Worm (Caenorhabditis elegans) whole organism, young adult: ENCODE data around the gene slc-17.4.

ENCODE experiments used
- B0019.2 ChIP-seq: fragments of 200-800 bp; sonication (Bioruptor generic); conservative IDR thresholded peaks from 2 replicates; pipeline ENCODE4 v1.3.6; 2022; ENCODE audit warnings: missing genetic modification reagents, missing genetic modification characterization, missing compliant biosample characterization
- C06A6.2 ChIP-seq: fragments of 200-800 bp; sonication (Bioruptor generic); conservative IDR thresholded peaks from 2 replicates; pipeline ENCODE4 v1.3.6; 2022; ENCODE audit warnings: missing genetic modification characterization, missing compliant biosample characterization
- C17E4.6 ChIP-seq: fragments of 200-800 bp; sonication (Bioruptor generic); IDR thresholded peaks from 2 replicates; pipeline ENCODE4 v1.3.6; 2022; ENCODE audit warnings: missing genetic modification reagents, missing genetic modification characterization, missing compliant biosample characterization
- F33H1.4 ChIP-seq: fragments of 200-800 bp; sonication (Bioruptor generic); IDR thresholded peaks from 2 replicates; pipeline ENCODE4 v1.3.6; 2022; ENCODE audit warnings: missing genetic modification reagents, missing genetic modification characterization, missing compliant biosample characterization
- F37B4.10 ChIP-seq: fragments of 200-800 bp; sonication (Bioruptor generic); IDR thresholded peaks from 2 replicates; pipeline ENCODE4 v1.3.6; 2022; ENCODE audit warnings: missing genetic modification characterization, missing compliant biosample characterization
- F49E8.2 ChIP-seq: sonication (generic microtip); optimal IDR thresholded peaks from 3 replicates; lab custom pipeline; 2017; ENCODE audit warnings: missing genetic modification characterization, mild to moderate bottlenecking, missing compliant biosample characterization, antibody characterized with exemption, moderate library complexity; ENCODE audit not compliant: insufficient read depth
- F55B11.4 ChIP-seq: sonication (generic microtip); optimal IDR thresholded peaks from 2 replicates; lab custom pipeline; 2016; ENCODE audit warnings: missing compliant biosample characterization, missing genetic modification characterization, borderline replicate concordance; ENCODE audit not compliant: insufficient read depth
- F57A8.1 ChIP-seq: fragments of 200-800 bp; sonication (Bioruptor generic); optimal IDR thresholded peaks from 2 replicates; lab custom pipeline; 2018; ENCODE audit warnings: mild to moderate bottlenecking, missing genetic modification characterization, moderate library complexity, missing compliant biosample characterization
- Y53G8AR.9 ChIP-seq: fragments of 200-800 bp; sonication (Bioruptor generic); conservative IDR thresholded peaks from 2 replicates; pipeline ENCODE4 v1.3.6; 2022; ENCODE audit warnings: missing genetic modification reagents, missing genetic modification characterization, missing compliant biosample characterization
- akir-1 ChIP-seq: fragments of 200-800 bp; sonication (Bioruptor generic); optimal IDR thresholded peaks from 2 replicates; lab custom pipeline; 2018; ENCODE audit warnings: mild to moderate bottlenecking, missing genetic modification characterization, moderate library complexity, missing compliant biosample characterization
- ama-1 ChIP-seq, 3 experiments: fragments of 150-350 bp in 1 of 3; sonication (generic microtip) in 2 of 3; optimal IDR thresholded peaks; 2 replicates each; lab custom pipeline; 2014 to 2018; ENCODE audit warnings: missing biosample characterization in 2 of 3, missing genetic modification characterization in 2 of 3, missing genetic modification reagents in 2 of 3
- aptf-2 ChIP-seq: fragments of 200-800 bp; sonication (Bioruptor generic); conservative IDR thresholded peaks from 2 replicates; pipeline ENCODE4 v1.3.6; 2022; ENCODE audit warnings: missing genetic modification reagents, missing genetic modification characterization, missing compliant biosample characterization
- aptf-3 ChIP-seq: fragments of 200-800 bp; sonication (Bioruptor generic); IDR thresholded peaks from 2 replicates; pipeline ENCODE4 v1.3.6; 2022; ENCODE audit warnings: missing genetic modification characterization, missing compliant biosample characterization
- athp-1 ChIP-seq: sonication (generic microtip); optimal IDR thresholded peaks from 2 replicates; lab custom pipeline; 2017; ENCODE audit warnings: mild to moderate bottlenecking, missing genetic modification characterization, missing compliant biosample characterization
- attf-5 ChIP-seq: fragments of 200-800 bp; sonication (Bioruptor generic); optimal IDR thresholded peaks from 2 replicates; lab custom pipeline; 2018; ENCODE audit warnings: mild to moderate bottlenecking, missing genetic modification characterization, missing compliant biosample characterization
- ccch-3 ChIP-seq: fragments of 200-800 bp; sonication (Bioruptor generic); optimal IDR thresholded peaks from 2 replicates; lab custom pipeline; 2018; ENCODE audit warnings: mild to moderate bottlenecking, missing genetic modification characterization, missing compliant biosample characterization
- cebp-2 ChIP-seq: fragments of 200-800 bp; sonication (Bioruptor generic); IDR thresholded peaks from 2 replicates; pipeline ENCODE4 v1.3.6; 2022; ENCODE audit warnings: missing genetic modification characterization, missing compliant biosample characterization
- ceh-100 ChIP-seq: fragments of 200-800 bp; sonication (Bioruptor generic); IDR thresholded peaks from 2 replicates; pipeline ENCODE4 v1.3.6; 2022; ENCODE audit warnings: missing genetic modification reagents, missing genetic modification characterization, missing compliant biosample characterization
- dox-1 ChIP-seq: fragments of 200-800 bp; sonication (Bioruptor generic); IDR thresholded peaks from 2 replicates; pipeline ENCODE4 v1.3.6; 2022; ENCODE audit warnings: missing genetic modification reagents, missing genetic modification characterization, missing compliant biosample characterization
- egl-18 ChIP-seq: fragments of 200-800 bp; sonication (Bioruptor generic); IDR thresholded peaks from 2 replicates; pipeline ENCODE4 v1.3.6; 2022; ENCODE audit warnings: missing genetic modification reagents, missing genetic modification characterization, missing compliant biosample characterization
- egl-44 ChIP-seq: fragments of 200-800 bp; sonication (Bioruptor generic); IDR thresholded peaks from 2 replicates; pipeline ENCODE4 v1.3.6; 2022; ENCODE audit warnings: missing genetic modification reagents, missing genetic modification characterization, missing compliant biosample characterization
- ekl-4 ChIP-seq: fragments of 200-800 bp; sonication (Bioruptor generic); IDR thresholded peaks from 2 replicates; pipeline ENCODE4 v1.3.6; 2022; ENCODE audit warnings: missing genetic modification reagents, missing genetic modification characterization, missing compliant biosample characterization
- fkh-3 ChIP-seq: sonication (generic microtip); optimal IDR thresholded peaks from 2 replicates; lab custom pipeline; 2016; ENCODE audit warnings: mild to moderate bottlenecking, missing genetic modification characterization, missing compliant biosample characterization
- hlh-26 ChIP-seq: fragments of 200-800 bp; sonication (Bioruptor generic); conservative IDR thresholded peaks from 2 replicates; pipeline ENCODE4 v1.3.6; 2022; ENCODE audit warnings: missing genetic modification reagents, missing genetic modification characterization, missing compliant biosample characterization
- hsf-1 ChIP-seq: fragments of 200-800 bp; sonication (Bioruptor generic); IDR thresholded peaks from 2 replicates; pipeline ENCODE4 v1.3.6; 2022; ENCODE audit warnings: missing genetic modification reagents, missing genetic modification characterization, missing compliant biosample characterization
- lin-26 ChIP-seq: fragments of 200-800 bp; sonication (Bioruptor generic); IDR thresholded peaks from 2 replicates; pipeline ENCODE4 v1.3.6; 2022; ENCODE audit warnings: missing genetic modification reagents, missing genetic modification characterization, missing compliant biosample characterization
- lsy-27 ChIP-seq: sonication (generic microtip); optimal IDR thresholded peaks from 2 replicates; lab custom pipeline; 2017; ENCODE audit warnings: missing genetic modification characterization, mild to moderate bottlenecking, missing compliant biosample characterization, antibody characterized with exemption, missing genotype, borderline replicate concordance; ENCODE audit not compliant: insufficient read depth
- madf-3 ChIP-seq: fragments of 200-800 bp; sonication (Bioruptor generic); IDR thresholded peaks from 2 replicates; pipeline ENCODE4 v1.3.6; 2022; ENCODE audit warnings: missing genetic modification reagents, missing genetic modification characterization, missing compliant biosample characterization
- mcd-1 ChIP-seq: fragments of 200-800 bp; sonication (Bioruptor generic); IDR thresholded peaks from 2 replicates; pipeline ENCODE4 v1.3.6; 2022; ENCODE audit warnings: missing genetic modification reagents, missing genetic modification characterization, missing compliant biosample characterization
- nfya-2 ChIP-seq: fragments of 200-800 bp; sonication (Bioruptor generic); IDR thresholded peaks from 2 replicates; pipeline ENCODE4 v1.3.6; 2022; ENCODE audit warnings: missing genetic modification reagents, missing genetic modification characterization, missing compliant biosample characterization
- nfyb-1 ChIP-seq: fragments of 200-800 bp; sonication (Bioruptor generic); IDR thresholded peaks from 2 replicates; pipeline ENCODE4 v1.3.6; 2022; ENCODE audit warnings: missing genetic modification reagents, missing genetic modification characterization, missing compliant biosample characterization
- nhr-80 ChIP-seq: sonication (generic microtip); optimal IDR thresholded peaks from 2 replicates; lab custom pipeline; 2016; ENCODE audit warnings: missing genetic modification characterization, missing compliant biosample characterization
- rpc-1 ChIP-seq, 2 experiments: fragments of 150-350 bp in 1 of 2; sonication (generic microtip) in 1 of 2; optimal IDR thresholded peaks; 2 replicates each; lab custom pipeline; 2014 to 2018; ENCODE audit warnings: missing biosample characterization in 1 of 2, missing genetic modification characterization in 1 of 2, missing genetic modification reagents in 1 of 2, missing genotype in 1 of 2
- sdz-38 ChIP-seq: sonication (generic microtip); optimal IDR thresholded peaks from 2 replicates; lab custom pipeline; 2016; ENCODE audit warnings: missing genotype, missing genetic modification characterization, missing compliant biosample characterization
- snpc-1.1 ChIP-seq: sonication (generic microtip); optimal IDR thresholded peaks from 2 replicates; lab custom pipeline; 2017; ENCODE audit warnings: missing genetic modification characterization, mild to moderate bottlenecking, missing compliant biosample characterization, antibody characterized with exemption, moderate library complexity, missing genotype, missing genetic modification reagents; ENCODE audit not compliant: insufficient read depth
- snpc-1.3 ChIP-seq: sonication (generic microtip); optimal IDR thresholded peaks from 2 replicates; lab custom pipeline; 2017; ENCODE audit warnings: missing genetic modification characterization, mild to moderate bottlenecking, missing compliant biosample characterization, antibody characterized with exemption, moderate library complexity, missing genotype, missing genetic modification reagents; ENCODE audit not compliant: insufficient read depth
- sptf-2 ChIP-seq: fragments of 200-800 bp; sonication (Bioruptor generic); optimal IDR thresholded peaks from 2 replicates; lab custom pipeline; 2018; ENCODE audit warnings: mild to moderate bottlenecking, missing genetic modification characterization, missing compliant biosample characterization
- tbx-9 ChIP-seq: sonication (generic microtip); optimal IDR thresholded peaks from 2 replicates; lab custom pipeline; 2016; ENCODE audit warnings: borderline replicate concordance, missing genetic modification characterization, inconsistent platforms, missing compliant biosample characterization
- unc-130 ChIP-seq: sonication (generic microtip); optimal IDR thresholded peaks from 2 replicates; lab custom pipeline; 2016; ENCODE audit warnings: missing genetic modification reagents, missing genetic modification characterization, missing compliant biosample characterization
- xnd-1 ChIP-seq: sonication (generic microtip); optimal IDR thresholded peaks from 2 replicates; lab custom pipeline; 2016; ENCODE audit warnings: missing genotype, missing genetic modification reagents, missing genetic modification characterization, missing compliant biosample characterization
- zfh-2 ChIP-seq: fragments of 200-800 bp; sonication (Bioruptor generic); conservative IDR thresholded peaks from 2 replicates; pipeline ENCODE4 v1.3.6; 2022; ENCODE audit warnings: missing genetic modification reagents, missing genetic modification characterization, missing compliant biosample characterization
- ztf-28 ChIP-seq: fragments of 200-800 bp; sonication (Bioruptor generic); IDR thresholded peaks from 2 replicates; pipeline ENCODE4 v1.3.6; 2022; ENCODE audit warnings: missing genetic modification reagents, missing genetic modification characterization, missing compliant biosample characterization
- ztf-6 ChIP-seq: fragments of 200-800 bp; sonication (Bioruptor generic); IDR thresholded peaks from 2 replicates; pipeline ENCODE4 v1.3.6; 2022; ENCODE audit warnings: missing genetic modification reagents, missing genetic modification characterization, missing compliant biosample characterization

The slc-17.4 gene

DNA sequence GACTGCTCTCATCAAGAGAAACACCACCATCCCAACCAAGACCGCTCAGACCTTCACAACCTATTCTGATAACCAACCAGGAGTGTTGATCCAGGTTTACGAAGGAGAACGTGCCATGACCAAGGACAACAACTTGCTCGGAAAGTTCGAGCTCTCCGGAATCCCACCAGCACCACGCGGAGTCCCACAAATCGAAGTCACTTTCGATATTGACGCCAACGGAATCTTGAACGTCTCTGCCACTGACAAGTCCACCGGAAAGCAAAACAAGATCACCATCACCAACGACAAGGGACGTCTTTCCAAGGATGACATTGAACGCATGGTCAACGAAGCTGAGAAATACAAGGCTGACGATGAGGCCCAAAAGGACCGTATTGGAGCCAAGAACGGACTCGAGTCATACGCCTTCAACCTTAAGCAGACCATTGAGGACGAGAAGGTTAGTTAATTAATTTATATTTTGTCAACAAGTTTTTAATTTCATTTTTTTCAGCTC is 11.0 kb downstream of the slc-17.4 start:
- no peak for TF ChIP-seq egl-44 (GFP tag; lab: Robert Waterston, UW)
- no peak for TF ChIP-seq snpc-1.1 (tag; lab: Kevin White, UChicago)
- TF ChIP-seq aptf-3 (GFP tag; lab: Robert Waterston, UW), result 0 out of 2 replicates have a peak, but pooled peaks have one; percentile 1
- TF ChIP-seq madf-3 (GFP tag; lab: Robert Waterston, UW), result peak; percentile 2; the same call in 1 of the 2 replicates
- TF ChIP-seq mcd-1, result 0 out of 2 replicates have a peak, but pooled peaks have one; percentile 3
- peak; percentile 2; the same call in 1 of the 2 replicates for TF ChIP-seq nfyb-1 (GFP tag; lab: Robert Waterston, UW)
- no peak for TF ChIP-seq snpc-1.3
- TF ChIP-seq F57A8.1, result peak; percentile 10
- peak; percentile 2; the same call in 1 of the 2 replicates for TF ChIP-seq dox-1
- 0 out of 2 replicates have a peak, but pooled peaks have one; percentile 6 for TF ChIP-seq ekl-4 (GFP tag; lab: Robert Waterston, UW)
- peak; percentile 81 for TF ChIP-seq ama-1 (optimal IDR thresholded peaks at IDR 0.05; lab: Kevin White, UChicago)
- TF ChIP-seq ama-1 (GFP tag; optimal IDR thresholded peaks at IDR 0.05; lab: Kevin White, UChicago), result no peak

DNA sequence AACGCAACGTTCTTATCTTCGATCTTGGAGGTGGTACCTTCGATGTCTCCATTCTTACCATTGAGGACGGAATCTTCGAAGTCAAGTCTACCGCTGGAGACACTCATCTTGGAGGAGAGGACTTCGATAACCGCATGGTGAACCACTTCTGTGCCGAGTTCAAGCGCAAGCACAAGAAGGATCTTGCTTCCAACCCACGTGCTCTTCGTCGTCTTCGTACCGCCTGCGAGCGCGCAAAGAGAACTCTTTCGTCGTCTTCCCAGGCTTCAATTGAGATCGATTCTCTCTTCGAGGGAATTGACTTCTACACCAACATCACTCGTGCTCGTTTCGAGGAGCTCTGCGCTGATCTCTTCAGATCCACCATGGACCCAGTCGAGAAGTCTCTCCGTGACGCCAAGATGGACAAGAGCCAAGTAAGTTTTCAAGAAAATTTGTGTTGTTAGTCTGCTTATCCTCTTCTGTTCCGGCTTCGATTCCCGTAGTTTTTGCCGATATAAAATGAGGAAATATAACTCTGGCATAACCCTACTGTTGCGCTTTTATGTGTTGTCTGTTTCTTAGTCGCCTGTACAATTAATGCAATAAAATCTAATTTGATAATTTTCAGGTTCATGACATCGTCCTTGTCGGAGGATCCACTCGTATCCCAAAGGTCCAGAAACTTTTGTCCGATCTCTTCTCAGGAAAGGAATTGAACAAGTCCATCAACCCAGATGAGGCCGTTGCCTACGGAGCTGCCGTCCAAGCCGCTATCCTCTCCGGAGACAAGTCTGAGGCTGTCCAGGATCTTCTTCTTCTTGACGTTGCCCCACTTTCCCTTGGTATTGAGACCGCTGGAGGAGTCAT is 11.7 kb downstream of the slc-17.4 start:
- TF ChIP-seq C06A6.2 (GFP tag; lab: Robert Waterston, UW), result no peak
- peak; percentile 21 for TF ChIP-seq F49E8.2 (tag; lab: Kevin White, UChicago)
- TF ChIP-seq akir-1, result no peak
- peak; percentile 52 for TF ChIP-seq athp-1 (tag; lab: Kevin White, UChicago)
- TF ChIP-seq unc-130 (GFP tag; lab: Kevin White, UChicago), result no peak
- no peak for TF ChIP-seq F33H1.4 (GFP tag; lab: Robert Waterston, UW)
- peak; percentile 64 for TF ChIP-seq lin-26
- peak; percentile 70 for TF ChIP-seq Y53G8AR.9 (GFP tag; lab: Robert Waterston, UW)
- no peak for TF ChIP-seq sptf-2 (GFP tag; lab: Kevin White, UChicago)
- no peak for TF ChIP-seq nhr-80 (tag; lab: Kevin White, UChicago)
- 0 out of 2 replicates have a peak, but pooled peaks have one; percentile 31 for TF ChIP-seq B0019.2 (GFP tag; lab: Robert Waterston, UW)
- TF ChIP-seq sdz-38 (tag; lab: Kevin White, UChicago), result no peak
- TF ChIP-seq C17E4.6 (GFP tag; lab: Robert Waterston, UW), result 0 out of 2 replicates have a peak, but pooled peaks have one; percentile 12
- peak; percentile 68 for TF ChIP-seq zfh-2 (GFP tag; lab: Robert Waterston, UW)
- TF ChIP-seq hsf-1 (GFP tag; lab: Robert Waterston, UW), result peak; percentile 77
- no peak; the same call in 1 of the 2 replicates for TF ChIP-seq egl-18
- peak; percentile 31; the same call in 1 of the 2 replicates for TF ChIP-seq ceh-100
- no peak for TF ChIP-seq ztf-28 (GFP tag; lab: Robert Waterston, UW)
- TF ChIP-seq hlh-26, result no peak
- TF ChIP-seq F55B11.4, result no peak
- no peak for TF ChIP-seq aptf-2 (GFP tag; lab: Robert Waterston, UW)
- no peak for TF ChIP-seq ccch-3
- TF ChIP-seq ztf-6 (GFP tag; lab: Robert Waterston, UW), result no peak
- TF ChIP-seq lsy-27, result no peak
- TF ChIP-seq fkh-3 (tag; lab: Kevin White, UChicago), result no peak
- TF ChIP-seq nfya-2 (GFP tag; lab: Robert Waterston, UW), result 0 out of 2 replicates have a peak, but pooled peaks have one; percentile 24
- TF ChIP-seq xnd-1 (tag; lab: Kevin White, UChicago), result no peak
- no peak for TF ChIP-seq rpc-1 (optimal IDR thresholded peaks at IDR 0.05; lab: Kevin White, UChicago)
- TF ChIP-seq rpc-1 (tag; optimal IDR thresholded peaks at IDR 0.05; lab: Kevin White, UChicago), result no peak
- TF ChIP-seq cebp-2, result peak; percentile 22; the same call in 1 of the 2 replicates
- no peak for TF ChIP-seq F37B4.10 (GFP tag; lab: Robert Waterston, UW)
- no peak for TF ChIP-seq tbx-9 (tag; lab: Kevin White, UChicago)
- peak; percentile 24 for TF ChIP-seq attf-5 (GFP tag; lab: Kevin White, UChicago)
